Worm (Caenorhabditis elegans) whole organism, mixed stage, embryonic: ENCODE measurements around the gene C36A4.10.
A peak's percentile ranks its signal among the peaks of the same experiment; 100 is the strongest.

Experiments
- blmp-1 ChIP-seq: fragments of 150-350 bp; optimal IDR thresholded peaks from 2 replicates; lab custom pipeline; 2014; ENCODE audit warnings: missing biosample characterization, missing genetic modification characterization
- ceh-83 ChIP-seq: fragments of 200-800 bp; sonication (Bioruptor generic); optimal IDR thresholded peaks from 2 replicates; lab custom pipeline; 2018; ENCODE audit warnings: mild to moderate bottlenecking, missing genetic modification characterization, missing compliant biosample characterization
- elt-3 ChIP-seq: fragments of 150-350 bp; optimal IDR thresholded peaks from 2 replicates; lab custom pipeline; 2014; ENCODE audit warnings: missing biosample characterization, missing genetic modification characterization
- flh-1 ChIP-seq: fragments of 200-800 bp; sonication (Bioruptor generic); optimal IDR thresholded peaks from 2 replicates; lab custom pipeline; 2018; ENCODE audit warnings: mild to moderate bottlenecking, missing genetic modification characterization, moderate library complexity, missing compliant biosample characterization
- mep-1 ChIP-seq: fragments of 150-350 bp; optimal IDR thresholded peaks from 2 replicates; lab custom pipeline; 2017; ENCODE audit warnings: missing biosample characterization, missing genetic modification reagents, missing genetic modification characterization, inconsistent platforms
- nhr-12 ChIP-seq: fragments of 150-350 bp; optimal IDR thresholded peaks from 2 replicates; lab custom pipeline; 2014; ENCODE audit warnings: missing biosample characterization, missing genetic modification characterization
- nhr-76 ChIP-seq: sonication (generic microtip); optimal IDR thresholded peaks from 2 replicates; lab custom pipeline; 2017; ENCODE audit warnings: missing biosample characterization, missing genetic modification characterization
- pha-4 ChIP-seq: fragments of 150-350 bp; optimal IDR thresholded peaks from 2 replicates; lab custom pipeline; 2018; ENCODE audit warnings: missing biosample characterization, missing genetic modification reagents, missing genetic modification characterization
- sem-2 ChIP-seq: fragments of 200-800 bp; sonication (Bioruptor generic); optimal IDR thresholded peaks from 2 replicates; lab custom pipeline; 2018; ENCODE audit warnings: mild to moderate bottlenecking, missing genetic modification characterization, missing compliant biosample characterization
- snpc-4 ChIP-seq: fragments of 150-350 bp; optimal IDR thresholded peaks from 2 replicates; lab custom pipeline; 2014; ENCODE audit warnings: missing biosample characterization, missing genetic modification characterization
- tbx-8 ChIP-seq: fragments of 200-800 bp; sonication (Bioruptor generic); optimal IDR thresholded peaks from 2 replicates; lab custom pipeline; 2018; ENCODE audit warnings: mild to moderate bottlenecking, missing genetic modification characterization, moderate library complexity, missing compliant biosample characterization
- unc-120 ChIP-seq: sonication (generic microtip); optimal IDR thresholded peaks from 2 replicates; lab custom pipeline; 2017; ENCODE audit warnings: missing genetic modification characterization, missing compliant biosample characterization; ENCODE audit not compliant: poor library complexity, severe bottlenecking
- unc-62 ChIP-seq: fragments of 150-350 bp; optimal IDR thresholded peaks from 2 replicates; lab custom pipeline; 2014; ENCODE audit warnings: missing biosample characterization, missing genetic modification reagents, missing genetic modification characterization

DNA sequence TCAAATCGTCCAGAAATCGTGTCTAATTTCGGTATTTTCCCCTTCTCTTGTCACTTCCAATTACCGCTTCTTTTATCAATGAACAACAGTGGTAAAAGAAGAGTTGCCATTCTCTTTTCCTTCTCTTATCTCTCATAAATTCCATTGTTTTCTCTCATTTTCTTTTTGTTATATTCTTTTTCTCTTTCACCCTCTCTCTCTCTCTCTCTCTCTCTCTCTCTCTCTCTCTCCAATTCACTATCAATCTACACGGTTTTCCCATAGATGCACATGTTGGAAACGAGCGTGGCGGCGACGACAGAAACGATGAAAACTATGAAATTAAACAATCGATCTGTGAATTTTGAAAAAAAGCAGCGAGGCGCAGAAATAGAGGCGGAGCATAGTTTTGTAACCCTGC lies 32.1 kb downstream of the C36A4.10 start:
- TF ChIP-seq nhr-76 (tag; lab: Kevin White, UChicago) (no peak), sem-2 (GFP tag; lab: Kevin White, UChicago) (no peak), flh-1 (GFP tag; lab: Kevin White, UChicago) (no peak), tbx-8 (GFP tag; lab: Kevin White, UChicago) (no peak), mep-1 (tag; lab: Kevin White, UChicago) (no peak), unc-62 (GFP tag; lab: Kevin White, UChicago) (no peak), elt-3 (no peak), pha-4 (tag; lab: Kevin White, UChicago) (no peak), nhr-12 (tag; lab: Kevin White, UChicago) (no peak), ceh-83 (GFP tag; lab: Kevin White, UChicago) (no peak), unc-120 (tag; lab: Kevin White, UChicago) (peak; percentile 2), snpc-4 (tag; lab: Kevin White, UChicago) (no peak), blmp-1 (tag; lab: Kevin White, UChicago) (no peak)
